Fruit fly (Drosophila melanogaster) whole organism, embryonic: ENCODE results near the gene CG13008.
A peak's percentile ranks its signal among the peaks of the same experiment; 100 is the strongest.

Experiments
- Atf3 ChIP-seq: fragments of 200-800 bp; sonication (Bioruptor generic); optimal IDR thresholded peaks from 3 replicates; lab custom pipeline; 2016; ENCODE audit warnings: missing biosample characterization, missing genetic modification characterization
- CG10147 ChIP-seq: fragments of 200-800 bp; sonication (Bioruptor generic); optimal IDR thresholded peaks from 2 replicates; lab custom pipeline; 2019; ENCODE audit warnings: missing biosample characterization, mild to moderate bottlenecking, missing genetic modification characterization, moderate library complexity
- CG10209 ChIP-seq: fragments of 200-800 bp; sonication (Bioruptor generic); optimal IDR thresholded peaks from 3 replicates; lab custom pipeline; 2017; ENCODE audit warnings: missing biosample characterization, mild to moderate bottlenecking, missing genetic modification characterization, missing genetic modification reagents
- CG11560 ChIP-seq: fragments of 200-800 bp; sonication (Bioruptor generic); IDR thresholded peaks from 3 replicates; pipeline ENCODE4 v1.3.6; 2022; ENCODE audit warnings: missing biosample characterization, missing genetic modification characterization
- CG12236 ChIP-seq: fragments of 200-800 bp; sonication (Bioruptor generic); optimal IDR thresholded peaks from 2 replicates; lab custom pipeline; 2016; ENCODE audit warnings: missing biosample characterization, missing genetic modification characterization
- CG12769 ChIP-seq: fragments of 200-800 bp; sonication (Bioruptor generic); optimal IDR thresholded peaks from 2 replicates; lab custom pipeline; 2019; ENCODE audit warnings: missing biosample characterization, mild to moderate bottlenecking, missing genetic modification characterization, moderate library complexity
- CG13287 ChIP-seq: fragments of 200-800 bp; sonication (Bioruptor generic); IDR thresholded peaks from 2 replicates; pipeline ENCODE4 v1.3.6; 2022; ENCODE audit warnings: missing biosample characterization, missing genetic modification characterization; ENCODE audit not compliant: partially characterized antibody
- CG13296 ChIP-seq: fragments of 200-800 bp; sonication (Bioruptor generic); optimal IDR thresholded peaks from 3 replicates; lab custom pipeline; 2018; ENCODE audit warnings: missing biosample characterization, mild to moderate bottlenecking, missing genetic modification characterization
- CG13775 ChIP-seq: fragments of 200-800 bp; sonication (Bioruptor generic); optimal IDR thresholded peaks from 3 replicates; lab custom pipeline; 2017; ENCODE audit warnings: missing biosample characterization, mild to moderate bottlenecking, missing genetic modification characterization
- CG17359 ChIP-seq: fragments of 200-800 bp; sonication (Bioruptor generic); optimal IDR thresholded peaks from 3 replicates; lab custom pipeline; 2018; ENCODE audit warnings: missing biosample characterization, mild to moderate bottlenecking, missing genetic modification characterization, moderate library complexity
- CG17802 ChIP-seq: fragments of 200-800 bp; sonication (Bioruptor generic); optimal IDR thresholded peaks from 2 replicates; lab custom pipeline; 2018; ENCODE audit warnings: missing biosample characterization, mild to moderate bottlenecking, missing genetic modification characterization, moderate library complexity
- CG18262 ChIP-seq: fragments of 200-800 bp; optimal IDR thresholded peaks from 3 replicates; lab custom pipeline; 2019; ENCODE audit warnings: missing biosample characterization, mild to moderate bottlenecking, missing genetic modification characterization, moderate library complexity
- CG3995 ChIP-seq: fragments of 200-800 bp; sonication (Bioruptor generic); optimal IDR thresholded peaks from 3 replicates; lab custom pipeline; 2016; ENCODE audit warnings: missing biosample characterization, missing genetic modification characterization
- CG4617 ChIP-seq: fragments of 200-800 bp; sonication (Bioruptor generic); optimal IDR thresholded peaks from 3 replicates; lab custom pipeline; 2016; ENCODE audit warnings: missing biosample characterization, missing genetic modification characterization, borderline replicate concordance
- CG4854 ChIP-seq: fragments of 200-800 bp; sonication (Bioruptor generic); optimal IDR thresholded peaks from 2 replicates; lab custom pipeline; 2016; ENCODE audit warnings: missing biosample characterization, missing genetic modification characterization, inconsistent platforms
- CG5953 ChIP-seq: fragments of 200-800 bp; sonication (Bioruptor generic); IDR thresholded peaks from 2 replicates; pipeline ENCODE4 v1.3.6; 2022; ENCODE audit warnings: missing biosample characterization, missing genetic modification characterization
- CG6689 ChIP-seq: fragments of 200-800 bp; sonication (Bioruptor generic); IDR thresholded peaks from 2 replicates; pipeline ENCODE4 v1.3.6; 2022; ENCODE audit warnings: missing biosample characterization, missing genetic modification characterization
- CG6813 ChIP-seq: fragments of 200-800 bp; sonication (Bioruptor generic); optimal IDR thresholded peaks from 2 replicates; lab custom pipeline; 2017; ENCODE audit warnings: missing biosample characterization, missing genetic modification characterization, mild to moderate bottlenecking, moderate library complexity, missing genetic modification reagents
- D19A ChIP-seq: fragments of 200-800 bp; optimal IDR thresholded peaks from 3 replicates; lab custom pipeline; 2019; ENCODE audit warnings: missing biosample characterization, mild to moderate bottlenecking, missing genetic modification characterization, moderate library complexity
- HLH3B ChIP-seq: fragments of 200-800 bp; sonication (Bioruptor generic); IDR thresholded peaks from 2 replicates; pipeline ENCODE4 v1.3.6; 2022; ENCODE audit warnings: missing biosample characterization, missing genetic modification characterization
- HLHmδ ChIP-seq: fragments of 200-800 bp; sonication (Bioruptor generic); optimal IDR thresholded peaks from 2 replicates; lab custom pipeline; 2018; ENCODE audit warnings: missing biosample characterization, mild to moderate bottlenecking, missing genetic modification characterization, moderate library complexity
- Hr3 ChIP-seq: fragments of 200-800 bp; sonication (Bioruptor generic); optimal IDR thresholded peaks from 3 replicates; lab custom pipeline; 2016; ENCODE audit warnings: missing biosample characterization, missing genetic modification characterization
- Kr ChIP-seq: fragments of 200-800 bp; sonication (Bioruptor generic); optimal IDR thresholded peaks from 2 replicates; lab custom pipeline; 2017; ENCODE audit warnings: missing biosample characterization, mild to moderate bottlenecking, missing genetic modification characterization
- Opbp ChIP-seq: fragments of 200-800 bp; sonication (Bioruptor generic); IDR thresholded peaks from 3 replicates; pipeline ENCODE4 v1.3.6; 2022; ENCODE audit warnings: missing biosample characterization, missing genetic modification characterization; ENCODE audit not compliant: partially characterized antibody
- Pdp1 ChIP-seq, 2 experiments: fragments of 200-800 bp; sonication (Bioruptor generic); optimal IDR thresholded peaks; 3 replicates each; lab custom pipeline; 2016; ENCODE audit warnings: missing biosample characterization in 2 of 2, missing genetic modification characterization in 2 of 2, mild to moderate bottlenecking in 1 of 2, moderate library complexity in 1 of 2
- Poxn ChIP-seq: fragments of 200-800 bp; sonication (Bioruptor generic); IDR thresholded peaks from 2 replicates; pipeline ENCODE4 v1.3.6; 2022; ENCODE audit warnings: missing biosample characterization, missing genetic modification characterization
- Rfx ChIP-seq: fragments of 200-800 bp; sonication (Bioruptor generic); IDR thresholded peaks from 2 replicates; pipeline ENCODE4 v1.3.6; 2022; ENCODE audit warnings: missing biosample characterization, missing genetic modification characterization
- Rx ChIP-seq: fragments of 200-800 bp; sonication (Bioruptor generic); IDR thresholded peaks from 2 replicates; pipeline ENCODE4 v1.3.6; 2022; ENCODE audit warnings: missing biosample characterization, missing genetic modification characterization
- Stat92E ChIP-seq, 3 experiments: fragments of >200 bp in 2 of 3; fragments of 200-800 bp in 1 of 3; sonication (Bioruptor generic) in 1 of 3; optimal IDR thresholded peaks; 2 replicates each; lab custom pipeline; 2017 to 2019; ENCODE audit warnings: missing biosample characterization in 3 of 3, missing genetic modification characterization in 3 of 3, mild to moderate bottlenecking in 1 of 3, moderate library complexity in 1 of 3
- TFAM ChIP-seq: fragments of 200-800 bp; sonication (Bioruptor generic); optimal IDR thresholded peaks from 2 replicates; lab custom pipeline; 2017; ENCODE audit warnings: missing biosample characterization, missing genetic modification characterization, inconsistent platforms
- abd-A ChIP-seq: fragments of 200-800 bp; sonication (Bioruptor generic); optimal IDR thresholded peaks from 3 replicates; lab custom pipeline; 2019; ENCODE audit warnings: missing biosample characterization, mild to moderate bottlenecking, missing genetic modification characterization, moderate library complexity
- crp ChIP-seq, 2 experiments: fragments of 200-800 bp; sonication (Bioruptor generic); optimal IDR thresholded peaks; 2 replicates in 1 of 2; 3 replicates in 1 of 2; lab custom pipeline; 2017; ENCODE audit warnings: missing biosample characterization in 2 of 2, missing genetic modification characterization in 2 of 2, mild to moderate bottlenecking in 1 of 2, moderate library complexity in 1 of 2
- gcm ChIP-seq: fragments of 200-800 bp; sonication (Bioruptor generic); optimal IDR thresholded peaks from 2 replicates; lab custom pipeline; 2019; ENCODE audit warnings: missing biosample characterization, mild to moderate bottlenecking, missing genetic modification characterization, moderate library complexity
- lab ChIP-seq: fragments of 200-800 bp; sonication (Bioruptor generic); optimal IDR thresholded peaks from 3 replicates; lab custom pipeline; 2017; ENCODE audit warnings: missing biosample characterization, missing genetic modification characterization, mild to moderate bottlenecking, moderate library complexity, missing genetic modification reagents
- luna ChIP-seq: fragments of 200-800 bp; sonication (Bioruptor generic); optimal IDR thresholded peaks from 2 replicates; lab custom pipeline; 2016; ENCODE audit warnings: missing biosample characterization, missing genetic modification characterization
- maf-S ChIP-seq: fragments of 200-800 bp; sonication (Bioruptor generic); optimal IDR thresholded peaks from 2 replicates; lab custom pipeline; 2016; ENCODE audit warnings: missing biosample characterization, missing genetic modification characterization
- oc ChIP-seq: fragments of 200-800 bp; sonication (Bioruptor generic); optimal IDR thresholded peaks from 2 replicates; lab custom pipeline; 2018; ENCODE audit warnings: missing biosample characterization, mild to moderate bottlenecking, missing genetic modification characterization, moderate library complexity
- pfk ChIP-seq: fragments of 200-800 bp; sonication (Bioruptor generic); optimal IDR thresholded peaks from 2 replicates; lab custom pipeline; 2018; ENCODE audit warnings: missing biosample characterization, mild to moderate bottlenecking, missing genetic modification characterization, moderate library complexity
- phol ChIP-seq: fragments of 200-800 bp; sonication (Bioruptor generic); optimal IDR thresholded peaks from 3 replicates; lab custom pipeline; 2018; ENCODE audit warnings: missing biosample characterization, mild to moderate bottlenecking, missing genetic modification characterization, moderate library complexity
- prd ChIP-seq, 3 experiments: fragments of >200 bp in 2 of 3; fragments of 200-800 bp in 1 of 3; sonication (Bioruptor generic) in 1 of 3; optimal IDR thresholded peaks in 2 of 3; IDR thresholded peaks in 1 of 3; 2 replicates in 2 of 3; 3 replicates in 1 of 3; pipeline versions ENCODE4 v1.3.6 to Lab custom; 2017 to 2022; ENCODE audit warnings: missing biosample characterization in 1 of 3, missing genetic modification characterization in 1 of 3
- pum ChIP-seq: fragments of 200-800 bp; sonication (Bioruptor generic); optimal IDR thresholded peaks from 2 replicates; lab custom pipeline; 2016; ENCODE audit warnings: missing biosample characterization, missing genetic modification characterization
- sc ChIP-seq, 3 experiments: fragments of >200 bp in 2 of 3; fragments of 200-800 bp in 1 of 3; sonication (Bioruptor generic) in 1 of 3; optimal IDR thresholded peaks; 2 replicates in 2 of 3; 3 replicates in 1 of 3; lab custom pipeline; 2017; ENCODE audit warnings: mild to moderate bottlenecking in 1 of 3, missing biosample characterization in 1 of 3, missing genetic modification characterization in 1 of 3, missing genetic modification reagents in 1 of 3
- slbo ChIP-seq: fragments of 200-800 bp; sonication (Bioruptor generic); IDR thresholded peaks from 2 replicates; pipeline ENCODE4 v1.3.6; 2022; ENCODE audit warnings: missing biosample characterization, missing genetic modification characterization
- so ChIP-seq: fragments of 200-800 bp; sonication (Bioruptor generic); IDR thresholded peaks from 3 replicates; pipeline ENCODE4 v1.3.6; 2022; ENCODE audit warnings: missing biosample characterization, missing genetic modification characterization
- toy ChIP-seq: fragments of 200-800 bp; sonication (Bioruptor generic); IDR thresholded peaks from 2 replicates; pipeline ENCODE4 v1.3.6; 2022; ENCODE audit warnings: missing biosample characterization, missing genetic modification characterization
- zfh2 ChIP-seq: fragments of 200-800 bp; sonication (Bioruptor generic); optimal IDR thresholded peaks from 2 replicates; lab custom pipeline; 2016; ENCODE audit warnings: missing biosample characterization, missing genetic modification characterization

Gene CG13008

DNA sequence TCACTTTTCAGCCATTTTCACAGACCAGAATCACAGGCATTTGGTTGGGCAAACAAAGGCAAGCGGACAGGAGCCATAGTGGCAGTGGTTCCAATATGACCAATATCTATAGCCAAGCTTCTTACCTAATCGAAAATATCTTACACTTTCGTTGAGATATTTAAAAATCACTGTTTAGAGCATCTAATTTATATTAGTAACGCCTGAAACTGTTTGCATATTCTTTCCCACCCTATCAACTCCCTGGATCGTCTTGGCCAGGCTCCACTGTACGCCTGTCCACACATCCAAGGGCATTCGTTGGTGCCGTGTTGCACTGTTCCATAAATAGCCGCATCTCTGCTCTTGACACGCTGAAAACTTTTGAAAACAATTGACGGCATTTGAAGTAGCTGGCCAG lies 20.6 kb upstream of the CG13008 start (continued):
- TF ChIP-seq maf-S (no peak), CG13775 (GFP tag; lab: Kevin White, UChicago) (no peak)

dm6 chrX:16691440-16691839 lies 19.7 kb upstream of the CG13008 start:
- TF ChIP-seq Rx (GFP tag; lab: Robert Waterston, UW) (peak; percentile 89), Pdp1 (GFP tag; optimal IDR thresholded peaks at IDR 0.05; lab: Kevin White, UChicago) (peak; percentile 80 to 85), CG12769 (tag; lab: Kevin White, UChicago) (peak; percentile 85), CG4617 (peak; percentile 40), Poxn (no peak), pfk (GFP tag; lab: Kevin White, UChicago) (no peak), lab (peak; percentile 85), zfh2 (GFP tag; lab: Kevin White, UChicago) (peak; percentile 33), CG13296 (GFP tag; lab: Kevin White, UChicago) (peak; percentile 61), CG5953 (GFP tag; lab: Robert Waterston, UW) (peak; percentile 82), abd-A (tag; lab: Kevin White, UChicago) (peak; percentile 22), prd (optimal IDR thresholded peaks at IDR 0.05; lab: Kevin White, UChicago) (no peak), prd (GFP tag; IDR thresholded peaks at IDR 0.05; lab: Robert Waterston, UW) (peak; percentile 91), CG18262 (peak; percentile 89), CG10209 (GFP tag; lab: Kevin White, UChicago) (peak; percentile 80), Opbp (no peak), HLH3B (GFP tag; lab: Robert Waterston, UW) (peak; percentile 86), slbo (GFP tag; lab: Robert Waterston, UW) (peak; percentile 82), CG11560 (tag; lab: Robert Waterston, UW) (peak; percentile 59; the same call in 2 of the 3 replicates), sc (optimal IDR thresholded peaks at IDR 0.05; lab: Kevin White, UChicago) (no peak), sc (GFP tag; optimal IDR thresholded peaks at IDR 0.05; lab: Kevin White, UChicago) (peak; percentile 81), HLHmδ (no peak), so (GFP tag; lab: Robert Waterston, UW) (peak; percentile 86), gcm (GFP tag; lab: Kevin White, UChicago) (peak; percentile 84), D19A (tag; lab: Kevin White, UChicago) (peak; percentile 80), CG3995 (GFP tag; lab: Kevin White, UChicago) (no peak), CG12236 (peak; percentile 70), CG13287 (no peak), oc (peak; percentile 85), CG17359 (tag; lab: Kevin White, UChicago) (peak; percentile 89), Atf3 (peak; percentile 82), CG6813 (GFP tag; lab: Kevin White, UChicago) (peak; percentile 72), CG4854 (GFP tag; lab: Kevin White, UChicago) (peak; percentile 70), CG10147 (GFP tag; lab: Kevin White, UChicago) (peak; percentile 67), CG17802 (tag; lab: Kevin White, UChicago) (peak; percentile 74), Stat92E (GFP tag; optimal IDR thresholded peaks at IDR 0.05; lab: Kevin White, UChicago) (peak in 1 of 3 experiments; percentile 45), pum (GFP tag; lab: Kevin White, UChicago) (peak; percentile 81), Kr (GFP tag; lab: Kevin White, UChicago) (no peak), Rfx (GFP tag; lab: Robert Waterston, UW) (peak; percentile 78), phol (tag; lab: Kevin White, UChicago) (peak; percentile 84), CG6689 (GFP tag; lab: Robert Waterston, UW) (peak; percentile 89), luna (GFP tag; lab: Kevin White, UChicago) (no peak), toy (GFP tag; lab: Robert Waterston, UW) (0 out of 2 replicates have a peak, but pooled peaks have one; percentile 36), Hr3 (GFP tag; lab: Kevin White, UChicago) (peak; percentile 78), TFAM (GFP tag; lab: Kevin White, UChicago) (peak; percentile 66), crp (GFP tag; optimal IDR thresholded peaks at IDR 0.05; lab: Kevin White, UChicago) (peak in 1 of 2 experiments; percentile 32)
